Worm (Caenorhabditis elegans) whole organism, late embryonic: ENCODE data around the gene F57A8.1.

Experiments
- K02D7.2 ChIP-seq: sonication (generic microtip); optimal IDR thresholded peaks from 2 replicates; lab custom pipeline; 2017; ENCODE audit warnings: mild to moderate bottlenecking, missing genetic modification characterization, missing compliant biosample characterization
- Y22D7AL.16 ChIP-seq: sonication (generic microtip); optimal IDR thresholded peaks from 2 replicates; lab custom pipeline; 2016; ENCODE audit warnings: missing genetic modification characterization, missing compliant biosample characterization
- ama-1 ChIP-seq: fragments of 150-350 bp; optimal IDR thresholded peaks from 2 replicates; lab custom pipeline; 2014
- ceh-14 ChIP-seq: sonication (generic microtip); optimal IDR thresholded peaks from 2 replicates; lab custom pipeline; 2016; ENCODE audit warnings: missing genotype, missing genetic modification characterization, missing compliant biosample characterization
- ceh-19 ChIP-seq: fragments of 200-800 bp; sonication (Bioruptor generic); optimal IDR thresholded peaks from 2 replicates; lab custom pipeline; 2018; ENCODE audit warnings: mild to moderate bottlenecking, missing genetic modification characterization, missing compliant biosample characterization
- ceh-2 ChIP-seq: sonication (generic microtip); optimal IDR thresholded peaks from 2 replicates; lab custom pipeline; 2016; ENCODE audit warnings: missing genotype, missing genetic modification characterization, missing compliant biosample characterization
- ceh-22 ChIP-seq: sonication (generic microtip); optimal IDR thresholded peaks from 2 replicates; lab custom pipeline; 2017; ENCODE audit warnings: missing biosample characterization, missing genetic modification characterization
- ceh-24 ChIP-seq: sonication (generic microtip); optimal IDR thresholded peaks from 2 replicates; lab custom pipeline; 2016; ENCODE audit warnings: mild to moderate bottlenecking, missing genetic modification characterization, missing compliant biosample characterization
- ceh-31 ChIP-seq: sonication (generic microtip); optimal IDR thresholded peaks from 2 replicates; lab custom pipeline; 2016; ENCODE audit warnings: missing genetic modification characterization, missing compliant biosample characterization
- ceh-45 ChIP-seq: fragments of 200-800 bp; sonication (Bioruptor generic); IDR thresholded peaks from 2 replicates; pipeline ENCODE4 v1.3.6; 2022; ENCODE audit warnings: missing genetic modification reagents, missing genetic modification characterization, missing compliant biosample characterization
- ceh-48 ChIP-seq: sonication (generic microtip); optimal IDR thresholded peaks from 2 replicates; lab custom pipeline; 2016; ENCODE audit warnings: missing genetic modification characterization, inconsistent platforms, missing compliant biosample characterization
- ceh-6 ChIP-seq: fragments of 200-800 bp; sonication (Bioruptor generic); optimal IDR thresholded peaks from 2 replicates; lab custom pipeline; 2018; ENCODE audit warnings: mild to moderate bottlenecking, missing genetic modification characterization, missing compliant biosample characterization
- che-1 ChIP-seq: sonication (generic microtip); optimal IDR thresholded peaks from 2 replicates; lab custom pipeline; 2016; ENCODE audit warnings: mild to moderate bottlenecking, missing genetic modification characterization, missing compliant biosample characterization
- dve-1 ChIP-seq: sonication (generic microtip); optimal IDR thresholded peaks from 2 replicates; lab custom pipeline; 2017; ENCODE audit warnings: antibody characterized with exemption, mild to moderate bottlenecking, missing genetic modification characterization, missing compliant biosample characterization
- elt-2 ChIP-seq: sonication (generic microtip); optimal IDR thresholded peaks from 2 replicates; lab custom pipeline; 2016; ENCODE audit warnings: missing genetic modification reagents, missing genetic modification characterization, missing compliant biosample characterization
- elt-4 ChIP-seq: sonication (generic microtip); optimal IDR thresholded peaks from 2 replicates; lab custom pipeline; 2016; ENCODE audit warnings: missing genetic modification characterization, missing compliant biosample characterization
- ets-4 ChIP-seq: sonication (generic microtip); optimal IDR thresholded peaks from 2 replicates; lab custom pipeline; 2016; ENCODE audit warnings: missing genetic modification characterization, missing compliant biosample characterization
- fax-1 ChIP-seq: sonication (generic microtip); optimal IDR thresholded peaks from 2 replicates; lab custom pipeline; 2016; ENCODE audit warnings: missing genotype, missing genetic modification characterization, missing compliant biosample characterization
- fkh-10 ChIP-seq: fragments of 150-350 bp; optimal IDR thresholded peaks from 2 replicates; lab custom pipeline; 2014; ENCODE audit warnings: missing biosample characterization, missing genetic modification reagents, missing genetic modification characterization
- hlh-15 ChIP-seq: sonication (generic microtip); optimal IDR thresholded peaks from 2 replicates; lab custom pipeline; 2016; ENCODE audit warnings: missing genetic modification characterization, missing compliant biosample characterization
- lin-11 ChIP-seq: fragments of 200-800 bp; sonication (Bioruptor generic); optimal IDR thresholded peaks from 2 replicates; lab custom pipeline; 2018; ENCODE audit warnings: mild to moderate bottlenecking, missing genetic modification characterization, missing compliant biosample characterization
- madf-2 ChIP-seq: sonication (generic microtip); optimal IDR thresholded peaks from 2 replicates; lab custom pipeline; 2017; ENCODE audit warnings: missing genetic modification characterization, missing compliant biosample characterization
- mec-3 ChIP-seq: sonication (generic microtip); optimal IDR thresholded peaks from 2 replicates; lab custom pipeline; 2016; ENCODE audit warnings: borderline replicate concordance, missing genetic modification characterization, missing compliant biosample characterization
- nfya-1 ChIP-seq: sonication (generic microtip); optimal IDR thresholded peaks from 2 replicates; lab custom pipeline; 2017; ENCODE audit warnings: missing genetic modification characterization, mild to moderate bottlenecking, missing compliant biosample characterization, antibody characterized with exemption, moderate library complexity
- nhr-11 ChIP-seq: fragments of 150-350 bp; optimal IDR thresholded peaks from 2 replicates; lab custom pipeline; 2014; ENCODE audit warnings: missing biosample characterization, missing genetic modification characterization
- odd-2 ChIP-seq: sonication (generic microtip); optimal IDR thresholded peaks from 2 replicates; lab custom pipeline; 2017; ENCODE audit warnings: antibody characterized with exemption, mild to moderate bottlenecking, missing genetic modification characterization, missing compliant biosample characterization
- pat-9 ChIP-seq: fragments of 200-800 bp; sonication (Bioruptor generic); optimal IDR thresholded peaks from 2 replicates; lab custom pipeline; 2018; ENCODE audit warnings: mild to moderate bottlenecking, missing genetic modification characterization, moderate library complexity, missing compliant biosample characterization
- pax-1 ChIP-seq: fragments of 150-350 bp; optimal IDR thresholded peaks from 2 replicates; lab custom pipeline; 2014; ENCODE audit warnings: missing biosample characterization, missing genetic modification characterization
- pha-2 ChIP-seq: sonication (generic microtip); optimal IDR thresholded peaks from 2 replicates; lab custom pipeline; 2017; ENCODE audit warnings: mild to moderate bottlenecking, missing genetic modification characterization, missing compliant biosample characterization
- pha-4 ChIP-seq: fragments of 150-350 bp; optimal IDR thresholded peaks from 2 replicates; lab custom pipeline; 2018; ENCODE audit warnings: missing biosample characterization, missing genetic modification reagents, missing genetic modification characterization
- pqm-1 ChIP-seq: sonication (generic microtip); optimal IDR thresholded peaks from 2 replicates; lab custom pipeline; 2016; ENCODE audit warnings: missing genetic modification characterization, missing compliant biosample characterization
- pros-1 ChIP-seq: fragments of 150-350 bp; optimal IDR thresholded peaks from 2 replicates; lab custom pipeline; 2014; ENCODE audit warnings: missing biosample characterization, missing genetic modification reagents, missing genetic modification characterization
- ref-2 ChIP-seq: sonication (generic microtip); optimal IDR thresholded peaks from 2 replicates; lab custom pipeline; 2016; ENCODE audit warnings: missing genetic modification characterization, missing compliant biosample characterization
- syd-9 ChIP-seq: sonication (generic microtip); optimal IDR thresholded peaks from 2 replicates; lab custom pipeline; 2016; ENCODE audit warnings: mild to moderate bottlenecking, missing genetic modification characterization, moderate library complexity, missing compliant biosample characterization
- unc-55 ChIP-seq: sonication (generic microtip); optimal IDR thresholded peaks from 2 replicates; lab custom pipeline; 2017; ENCODE audit warnings: missing biosample characterization, missing genetic modification reagents, missing genetic modification characterization
- unc-86 ChIP-seq: sonication (generic microtip); optimal IDR thresholded peaks from 2 replicates; lab custom pipeline; 2016; ENCODE audit warnings: missing genetic modification characterization, missing compliant biosample characterization
- ztf-16 ChIP-seq: sonication (generic microtip); optimal IDR thresholded peaks from 2 replicates; lab custom pipeline; 2017; ENCODE audit warnings: missing genetic modification characterization, missing compliant biosample characterization

The F57A8.1 gene

ce11 chrV:10037040-10037439 lies at the start of gene F57A8.1:
Gene F57A8.1 (plus strand): TSS chrV:10037340.
- no peak for TF ChIP-seq ceh-31 (tag; lab: Kevin White, UChicago)
- TF ChIP-seq unc-55 (GFP tag; lab: Kevin White, UChicago), result no peak
- no peak for TF ChIP-seq che-1 (tag; lab: Kevin White, UChicago)
- TF ChIP-seq syd-9, result no peak
- no peak for TF ChIP-seq fkh-10 (GFP tag; lab: Kevin White, UChicago)
- TF ChIP-seq ceh-24 (tag; lab: Kevin White, UChicago), result no peak
- TF ChIP-seq ceh-19 (GFP tag; lab: Kevin White, UChicago), result no peak
- no peak for TF ChIP-seq pat-9 (tag; lab: Kevin White, UChicago)
- TF ChIP-seq nhr-11 (tag; lab: Kevin White, UChicago), result no peak
- TF ChIP-seq K02D7.2, result no peak
- TF ChIP-seq odd-2 (tag; lab: Kevin White, UChicago), result no peak
- TF ChIP-seq pha-2, result no peak
- TF ChIP-seq, all 69 proteins: peak for 0

- no peak for TF ChIP-seq ceh-22 (tag; lab: Kevin White, UChicago)
- TF ChIP-seq mec-3 (tag; lab: Kevin White, UChicago), result no peak
- no peak for TF ChIP-seq ceh-24 (tag; lab: Kevin White, UChicago)
- no peak for TF ChIP-seq fax-1 (tag; lab: Kevin White, UChicago)
- TF ChIP-seq hlh-15 (tag; lab: Kevin White, UChicago), result no peak
- TF ChIP-seq pha-2, result no peak
- TF ChIP-seq ceh-45 (GFP tag; lab: Robert Waterston, UW), result no peak
- TF ChIP-seq pha-4 (tag; lab: Kevin White, UChicago), result no peak
- TF ChIP-seq K02D7.2, result no peak
- TF ChIP-seq ceh-14 (tag; lab: Kevin White, UChicago), result no peak
These were observed 49.5 kb upstream of the F57A8.1 start, which contains the start of gene C27H6.8 for ce11 chrV:9987688-9988087. Gene C27H6.8 (minus strand): TSS chrV:9987788.

- TF ChIP-seq elt-2 (tag; lab: Kevin White, UChicago) (no peak), ztf-16 (tag; lab: Kevin White, UChicago) (no peak), madf-2 (tag; lab: Kevin White, UChicago) (no peak), ceh-48 (no peak), ceh-6 (GFP tag; lab: Kevin White, UChicago) (no peak), pros-1 (tag; lab: Kevin White, UChicago) (no peak), lin-11 (no peak), mec-3 (tag; lab: Kevin White, UChicago) (no peak), ceh-31 (tag; lab: Kevin White, UChicago) (no peak), ceh-45 (GFP tag; lab: Robert Waterston, UW) (no peak), ama-1 (no peak), pqm-1 (tag; lab: Kevin White, UChicago) (no peak), ets-4 (tag; lab: Kevin White, UChicago) (no peak)
- TF ChIP-seq, all 69 proteins: peak for 0
These were observed 45.5 kb upstream of the F57A8.1 start, which contains the start of the genes rde-1 and trpp-6 for ce11 chrV:9991610-9992009. Gene rde-1 (minus strand): TSS chrV:9991642. Gene trpp-6 (plus strand): TSS chrV:9991895.

ce11 chrV:9995791-9996190 lies 41.3 kb upstream of the F57A8.1 start, which contains the start of gene K08H10.6:
Gene K08H10.6 (minus strand): TSS chrV:9995891.
- no peak for TF ChIP-seq ref-2 (tag; lab: Kevin White, UChicago)
- TF ChIP-seq K02D7.2, result no peak
- no peak for TF ChIP-seq dve-1
- TF ChIP-seq unc-86 (tag; lab: Kevin White, UChicago), result no peak
- no peak for TF ChIP-seq ceh-2 (tag; lab: Kevin White, UChicago)
- TF ChIP-seq unc-55 (GFP tag; lab: Kevin White, UChicago), result no peak
- no peak for TF ChIP-seq nfya-1 (tag; lab: Kevin White, UChicago)
- no peak for TF ChIP-seq Y22D7AL.16 (tag; lab: Kevin White, UChicago)
- no peak for TF ChIP-seq elt-4
- no peak for TF ChIP-seq ceh-45 (GFP tag; lab: Robert Waterston, UW)
- TF ChIP-seq lin-11, result no peak
- TF ChIP-seq fkh-10 (GFP tag; lab: Kevin White, UChicago), result no peak
- no peak for TF ChIP-seq odd-2 (tag; lab: Kevin White, UChicago)
- no peak for TF ChIP-seq che-1 (tag; lab: Kevin White, UChicago)
- no peak for TF ChIP-seq pat-9 (tag; lab: Kevin White, UChicago)
- TF ChIP-seq pax-1 (tag; lab: Kevin White, UChicago), result no peak
